Worm (Caenorhabditis elegans): ENCODE measurements around the gene srt-74.

DNA sequence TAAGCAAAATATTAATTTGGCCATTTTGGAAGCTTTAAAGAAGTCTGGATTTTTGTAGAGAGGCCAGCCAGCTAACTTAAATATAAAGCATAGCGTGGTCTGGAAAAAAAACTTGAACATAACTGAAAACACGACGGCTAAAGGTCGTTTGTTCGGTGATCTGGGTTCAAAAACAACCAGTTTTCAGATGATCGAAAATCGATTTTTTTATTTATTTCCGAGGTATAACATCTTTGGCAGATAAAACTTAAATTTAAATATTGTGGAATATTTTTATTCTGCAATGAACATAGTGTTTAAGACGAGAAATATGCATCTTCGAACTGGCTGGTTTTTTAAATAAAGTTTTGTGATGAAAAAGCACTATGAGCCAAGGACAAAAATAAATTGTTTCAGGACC, 13.5 kb downstream of the srt-74 start, which contains the start of gene F40G12.4:
- no peak for TF ChIP-seq tbx-2 (tag; optimal IDR thresholded peaks at IDR 0.05)
- no peak for TF ChIP-seq ceh-34 (tag; optimal IDR thresholded peaks at IDR 0.05)
- TF ChIP-seq ama-1 (optimal IDR thresholded peaks at IDR 0.05): no peak
- no peak for TF ChIP-seq elt-2 (tag; optimal IDR thresholded peaks at IDR 0.05)
- no peak for TF ChIP-seq nhr-11 (tag; optimal IDR thresholded peaks at IDR 0.05)
- TF ChIP-seq eyg-1 (tag; optimal IDR thresholded peaks at IDR 0.05): no peak
- no peak for TF ChIP-seq pag-3 (tag; optimal IDR thresholded peaks at IDR 0.05; ENCODE audit: borderline replicate concordance)
- no peak for TF ChIP-seq hlh-15 (tag; optimal IDR thresholded peaks at IDR 0.05)
- TF ChIP-seq ahr-1 (tag; optimal IDR thresholded peaks at IDR 0.05): no peak
- TF ChIP-seq mec-3 (tag; optimal IDR thresholded peaks at IDR 0.05; ENCODE audit: borderline replicate concordance): no peak
- TF ChIP-seq ztf-16 (tag; optimal IDR thresholded peaks at IDR 0.05): no peak
- TF ChIP-seq ceh-30 (tag; optimal IDR thresholded peaks at IDR 0.05): no peak
- no peak for TF ChIP-seq ceh-2 (tag; optimal IDR thresholded peaks at IDR 0.05)

All from whole organism, late embryonic.